Fruit fly (Drosophila melanogaster) whole organism, wandering third instar larva: ENCODE data around the gene dia.

Experiments
- Abd-B ChIP-seq: fragments of >200 bp; optimal IDR thresholded peaks from 2 replicates; lab custom pipeline; 2017; ENCODE audit warnings: missing biosample characterization, missing genetic modification characterization
- OdsH ChIP-seq: fragments of 200-800 bp; sonication (Bioruptor generic); optimal IDR thresholded peaks from 2 replicates; lab custom pipeline; 2016; ENCODE audit warnings: missing biosample characterization, mild to moderate bottlenecking, missing genetic modification characterization
- br ChIP-seq: fragments of 200-800 bp; sonication (Bioruptor generic); optimal IDR thresholded peaks from 2 replicates; lab custom pipeline; 2016; ENCODE audit warnings: missing biosample characterization, missing genetic modification characterization
- brk ChIP-seq: fragments of 200-800 bp; sonication (Bioruptor generic); optimal IDR thresholded peaks from 2 replicates; lab custom pipeline; 2016; ENCODE audit warnings: missing biosample characterization, mild to moderate bottlenecking, missing genetic modification characterization
- psq ChIP-seq: fragments of 200-800 bp; sonication (Bioruptor generic); optimal IDR thresholded peaks from 3 replicates; lab custom pipeline; 2017; ENCODE audit warnings: missing biosample characterization, mild to moderate bottlenecking, missing genetic modification characterization, moderate library complexity
- sv ChIP-seq: fragments of 200-800 bp; sonication (Bioruptor generic); optimal IDR thresholded peaks from 3 replicates; lab custom pipeline; 2016; ENCODE audit warnings: missing biosample characterization, missing genetic modification characterization

- TF ChIP-seq sv (GFP tag; lab: Kevin White, UChicago) (no peak), br (no peak), brk (GFP tag; lab: Kevin White, UChicago) (no peak), psq (GFP tag; lab: Kevin White, UChicago) (no peak), Abd-B (no peak), OdsH (GFP tag; lab: Kevin White, UChicago) (no peak)
Measured at dm6 chr2L:20801801-20802200, 43.9 kb downstream of the dia start.
